Fruit fly (Drosophila melanogaster): ENCODE results near the gene SK.

DNA sequence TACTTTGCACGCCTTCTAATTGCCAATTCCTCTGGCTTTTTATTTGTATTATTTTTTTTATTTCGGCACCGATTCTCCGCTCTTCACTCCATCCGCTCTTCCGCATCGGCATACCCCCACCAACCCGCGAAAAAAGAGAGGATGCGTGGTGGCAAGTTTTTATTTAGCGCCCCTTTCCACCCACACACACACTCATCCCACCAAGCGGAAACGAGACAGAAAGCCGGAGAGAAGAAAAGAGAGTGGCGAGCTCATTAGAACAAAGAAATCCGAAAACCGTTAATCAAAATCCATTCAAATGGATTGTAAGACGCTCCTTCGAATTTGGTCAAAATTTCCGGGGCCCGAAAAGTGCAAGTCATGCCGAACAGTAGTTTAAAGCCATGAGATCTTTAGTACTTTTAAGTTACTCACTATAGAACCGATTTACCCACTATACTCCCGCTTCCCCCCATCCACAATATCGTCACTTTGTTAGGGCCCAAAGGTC lies 78.6 kb downstream of the SK start:
- no peak for TF ChIP-seq CG8478 (optimal IDR thresholded peaks at IDR 0.05)
- TF ChIP-seq CTCF (optimal IDR thresholded peaks at IDR 0.05), result no peak

Data from S2 (cell line).